Fruit fly (Drosophila melanogaster) whole organism, wandering third instar larva: ENCODE measurements around the gene Cht7.

ENCODE experiments used
- Abd-B ChIP-seq: fragments of >200 bp; optimal IDR thresholded peaks from 2 replicates; lab custom pipeline; 2017; ENCODE audit warnings: missing biosample characterization, missing genetic modification characterization
- CG32264 ChIP-seq: fragments of 200-800 bp; sonication (Bioruptor generic); optimal IDR thresholded peaks from 2 replicates; lab custom pipeline; 2016; ENCODE audit warnings: missing biosample characterization, missing genetic modification characterization
- CG9705 ChIP-seq: fragments of 200-800 bp; sonication (Bioruptor generic); optimal IDR thresholded peaks from 2 replicates; lab custom pipeline; 2018; ENCODE audit warnings: missing biosample characterization, mild to moderate bottlenecking, missing genetic modification characterization
- CrebA ChIP-seq: fragments of 200-800 bp; sonication (Bioruptor generic); optimal IDR thresholded peaks from 2 replicates; lab custom pipeline; 2016; ENCODE audit warnings: missing biosample characterization, mild to moderate bottlenecking, missing genetic modification characterization, borderline replicate concordance
- Dfd ChIP-seq: fragments of >200 bp; optimal IDR thresholded peaks from 2 replicates; lab custom pipeline; 2017; ENCODE audit warnings: missing biosample characterization, missing genetic modification characterization
- Dif ChIP-seq: fragments of 200-275, 200-300 bp; sonication (Bioruptor generic); optimal IDR thresholded peaks from 2 replicates; lab custom pipeline; 2018; ENCODE audit warnings: missing biosample characterization, missing genetic modification characterization; ENCODE audit not compliant: partially characterized antibody
- GATAd ChIP-seq: sonication (Bioruptor generic); optimal IDR thresholded peaks from 2 replicates; lab custom pipeline; 2016; ENCODE audit warnings: missing biosample characterization, missing genetic modification characterization
- HLH106 ChIP-seq: fragments of 200-800 bp; optimal IDR thresholded peaks from 3 replicates; lab custom pipeline; 2019; ENCODE audit warnings: missing biosample characterization, mild to moderate bottlenecking, missing genetic modification characterization, moderate library complexity
- Hnf4 ChIP-seq: fragments of 200-800 bp; sonication (Bioruptor generic); optimal IDR thresholded peaks from 2 replicates; lab custom pipeline; 2016; ENCODE audit warnings: missing biosample characterization, mild to moderate bottlenecking, missing genetic modification characterization
- Hr78 ChIP-seq: fragments of >200 bp; optimal IDR thresholded peaks from 2 replicates; lab custom pipeline; 2017; ENCODE audit warnings: missing biosample characterization, missing genetic modification characterization
- Hr83 ChIP-seq: fragments of 200-300 bp; sonication (Bioruptor generic); optimal IDR thresholded peaks from 2 replicates; lab custom pipeline; 2016; ENCODE audit warnings: missing biosample characterization, mild to moderate bottlenecking, missing genetic modification characterization, moderate library complexity; ENCODE audit not compliant: poor library complexity, severe bottlenecking
- Jra ChIP-seq: sonication (Bioruptor generic); optimal IDR thresholded peaks from 2 replicates; lab custom pipeline; 2016; ENCODE audit warnings: missing biosample characterization, missing genetic modification characterization
- Mio ChIP-seq: sonication (Bioruptor generic); optimal IDR thresholded peaks from 2 replicates; lab custom pipeline; 2016; ENCODE audit warnings: missing biosample characterization, missing genetic modification characterization
- Myc ChIP-seq: fragments of >200 bp; optimal IDR thresholded peaks from 2 replicates; lab custom pipeline; 2017
- N ChIP-seq: fragments of >200 bp; optimal IDR thresholded peaks from 2 replicates; lab custom pipeline; 2018; ENCODE audit warnings: missing biosample characterization, missing external identifiers, missing genetic modification characterization
- OdsH ChIP-seq: fragments of 200-800 bp; sonication (Bioruptor generic); optimal IDR thresholded peaks from 2 replicates; lab custom pipeline; 2016; ENCODE audit warnings: missing biosample characterization, mild to moderate bottlenecking, missing genetic modification characterization
- Rel ChIP-seq, 2 experiments: fragments of 200-800 bp; sonication (Bioruptor generic) in 1 of 2; optimal IDR thresholded peaks; 2 replicates in 1 of 2; 3 replicates in 1 of 2; lab custom pipeline; 2016 to 2019; ENCODE audit warnings: mild to moderate bottlenecking in 2 of 2, missing biosample characterization in 2 of 2, missing genetic modification characterization in 2 of 2, moderate library complexity in 1 of 2
- Sp1 ChIP-seq: fragments of 200-800 bp; sonication (Bioruptor generic); optimal IDR thresholded peaks from 3 replicates; lab custom pipeline; 2019; ENCODE audit warnings: missing biosample characterization, mild to moderate bottlenecking, missing genetic modification characterization, moderate library complexity
- Vsx2 ChIP-seq: fragments of 200-300, 225-300 bp; sonication (Bioruptor generic); optimal IDR thresholded peaks from 2 replicates; lab custom pipeline; 2018; ENCODE audit warnings: missing biosample characterization, missing genetic modification characterization; ENCODE audit not compliant: partially characterized antibody
- br ChIP-seq: fragments of 200-800 bp; sonication (Bioruptor generic); optimal IDR thresholded peaks from 2 replicates; lab custom pipeline; 2016; ENCODE audit warnings: missing biosample characterization, missing genetic modification characterization
- brk ChIP-seq: fragments of 200-800 bp; sonication (Bioruptor generic); optimal IDR thresholded peaks from 2 replicates; lab custom pipeline; 2016; ENCODE audit warnings: missing biosample characterization, mild to moderate bottlenecking, missing genetic modification characterization
- dl ChIP-seq, 2 experiments: fragments of 175-275, 200-275 bp in 1 of 2; fragments of 200-275 bp in 1 of 2; sonication (Bioruptor generic); optimal IDR thresholded peaks; lab custom pipeline; 2018; ENCODE audit warnings: mild to moderate bottlenecking in 2 of 2, missing biosample characterization in 2 of 2, missing genetic modification characterization in 2 of 2, moderate library complexity in 2 of 2; ENCODE audit not compliant: partially characterized antibody in 2 of 2, insufficient read depth in 1 of 2
- dmrt93B ChIP-seq: fragments of 200-800 bp; sonication (Bioruptor generic); optimal IDR thresholded peaks from 2 replicates; lab custom pipeline; 2018; ENCODE audit warnings: missing biosample characterization, mild to moderate bottlenecking, missing genetic modification characterization
- dsf ChIP-seq: sonication (Bioruptor generic); optimal IDR thresholded peaks from 2 replicates; lab custom pipeline; 2016; ENCODE audit warnings: missing biosample characterization, missing genetic modification characterization, borderline replicate concordance
- ey ChIP-seq: fragments of 200-800 bp; sonication (Bioruptor generic); optimal IDR thresholded peaks from 2 replicates; lab custom pipeline; 2016; ENCODE audit warnings: missing biosample characterization, missing genetic modification characterization
- foxo ChIP-seq, 2 experiments: fragments of 200-800 bp; sonication (Bioruptor generic); optimal IDR thresholded peaks; 2 replicates in 1 of 2; 3 replicates in 1 of 2; lab custom pipeline; 2016 to 2017; ENCODE audit warnings: missing biosample characterization in 2 of 2, missing genetic modification characterization in 2 of 2
- fru ChIP-seq: fragments of 200-800 bp; sonication (Bioruptor generic); optimal IDR thresholded peaks from 3 replicates; lab custom pipeline; 2016; ENCODE audit warnings: missing biosample characterization, mild to moderate bottlenecking, missing genetic modification characterization
- h ChIP-seq: fragments of 200-800 bp; sonication (Bioruptor generic); optimal IDR thresholded peaks from 3 replicates; lab custom pipeline; 2016; ENCODE audit warnings: missing biosample characterization, mild to moderate bottlenecking, missing genetic modification characterization
- jim ChIP-seq: fragments of 175-275, 200-325 bp; sonication (Bioruptor generic); optimal IDR thresholded peaks from 2 replicates; lab custom pipeline; 2016; ENCODE audit warnings: missing biosample characterization, mild to moderate bottlenecking, missing genetic modification characterization
- lola ChIP-seq: fragments of >200 bp; optimal IDR thresholded peaks from 2 replicates; lab custom pipeline; 2017; ENCODE audit warnings: missing biosample characterization, missing genetic modification characterization
- pan ChIP-seq: fragments of >200 bp; optimal IDR thresholded peaks from 2 replicates; lab custom pipeline; 2017
- psq ChIP-seq: fragments of 200-800 bp; sonication (Bioruptor generic); optimal IDR thresholded peaks from 3 replicates; lab custom pipeline; 2017; ENCODE audit warnings: missing biosample characterization, mild to moderate bottlenecking, missing genetic modification characterization, moderate library complexity
- rgr ChIP-seq: fragments of 200-800 bp; sonication (Bioruptor generic); optimal IDR thresholded peaks from 3 replicates; lab custom pipeline; 2016; ENCODE audit warnings: missing biosample characterization, mild to moderate bottlenecking, missing genetic modification characterization
- sage ChIP-seq: fragments of 200-800 bp; sonication (Bioruptor generic); optimal IDR thresholded peaks from 2 replicates; lab custom pipeline; 2016; ENCODE audit warnings: missing biosample characterization, mild to moderate bottlenecking, missing genetic modification characterization
- sv ChIP-seq: fragments of 200-800 bp; sonication (Bioruptor generic); optimal IDR thresholded peaks from 3 replicates; lab custom pipeline; 2016; ENCODE audit warnings: missing biosample characterization, missing genetic modification characterization
- tai ChIP-seq: sonication (Bioruptor generic); optimal IDR thresholded peaks from 2 replicates; lab custom pipeline; 2016; ENCODE audit warnings: missing biosample characterization, missing genetic modification characterization
- usp ChIP-seq: fragments of >200 bp; optimal IDR thresholded peaks from 2 replicates; lab custom pipeline; 2017; ENCODE audit warnings: missing biosample characterization, missing genetic modification characterization
- woc ChIP-seq: sonication (Bioruptor generic); optimal IDR thresholded peaks from 2 replicates; lab custom pipeline; 2016; ENCODE audit warnings: missing biosample characterization, mild to moderate bottlenecking, missing genetic modification characterization

Gene Cht7

DNA sequence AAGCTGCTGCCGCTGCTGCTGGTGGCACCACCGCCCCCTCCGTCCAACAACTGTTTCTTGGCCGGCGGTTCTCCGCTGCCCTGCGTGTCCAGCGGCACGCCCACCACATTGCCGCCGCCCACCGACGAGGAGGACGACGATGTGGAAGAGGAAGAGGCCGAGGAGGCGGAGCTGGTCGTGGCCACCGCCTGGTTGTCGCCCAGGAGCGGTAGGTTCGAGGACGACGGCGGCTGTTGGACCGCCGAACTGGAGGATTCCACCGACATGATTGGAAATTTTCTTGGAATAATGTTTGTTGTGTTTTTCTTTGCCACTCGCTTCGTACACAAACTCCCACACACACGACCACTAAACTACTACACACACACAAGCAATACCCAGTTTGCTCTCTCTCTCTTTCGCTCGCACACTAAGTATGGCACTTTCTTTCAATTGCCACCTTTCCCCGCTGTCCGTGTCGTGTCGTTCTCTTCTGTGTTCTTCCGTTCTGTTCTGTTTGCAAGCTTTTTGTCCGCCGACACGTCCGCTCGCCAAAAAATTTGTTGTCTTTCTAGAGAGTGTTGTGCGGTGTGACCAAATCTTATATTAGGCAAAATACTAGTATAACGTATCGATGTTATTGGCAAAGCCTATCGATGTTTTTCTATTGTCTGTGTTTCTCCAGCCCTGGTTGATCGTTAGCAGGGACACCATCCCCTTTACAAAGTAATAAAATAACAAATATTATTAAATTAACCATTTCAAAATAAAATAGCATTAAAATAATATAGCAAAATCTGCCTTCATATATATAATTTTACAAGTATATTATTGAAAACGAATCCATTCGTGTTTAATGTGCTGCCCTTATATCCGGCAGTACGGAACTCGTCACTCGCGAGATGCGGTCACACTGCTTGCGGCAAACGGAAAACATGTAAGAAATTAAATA is 36.2 kb downstream of the Cht7 start, which contains the start of the genes CG32486 and PAN3:
Gene CG32486, minus strand, starts transcription at position 566 of the 931 bp plus-strand sequence.
Gene PAN3, plus strand, starts transcription at position 860 of the 931 bp plus-strand sequence.
- TF ChIP-seq dl (GFP tag; optimal IDR thresholded peaks at IDR 0.05; lab: Kevin White, UChicago; ENCODE audit: insufficient read depth in 1 of 2, partially characterized antibody in 2 of 2) (peak; percentile 69 to 73), jim (peak; percentile 13), Jra (peak; percentile 83), fru (GFP tag; lab: Kevin White, UChicago) (peak; percentile 27), Rel (GFP tag; optimal IDR thresholded peaks at IDR 0.05; lab: Kevin White, UChicago) (no peak), Rel (tag; optimal IDR thresholded peaks at IDR 0.05; lab: Kevin White, UChicago) (peak; percentile 70), lola (no peak), Sp1 (GFP tag; lab: Kevin White, UChicago) (peak; percentile 69), GATAd (no peak), CG9705 (no peak), usp (no peak), woc (GFP tag; lab: Kevin White, UChicago) (peak; percentile 4), pan (no peak), sage (peak; percentile 22), Vsx2 (GFP tag; lab: Kevin White, UChicago) (peak; percentile 92), dsf (GFP tag; lab: Kevin White, UChicago) (no peak), foxo (GFP tag; optimal IDR thresholded peaks at IDR 0.05; lab: Kevin White, UChicago) (peak in 1 of 2 experiments; percentile 63), Hnf4 (GFP tag; lab: Kevin White, UChicago) (peak; percentile 72), Dif (GFP tag; lab: Kevin White, UChicago) (peak; percentile 87), Abd-B (GFP tag; lab: Kevin White, UChicago) (no peak), brk (GFP tag; lab: Kevin White, UChicago) (peak; percentile 54), CG32264 (GFP tag; lab: Kevin White, UChicago) (no peak), CrebA (GFP tag; lab: Kevin White, UChicago) (no peak), br (peak; percentile 2), Myc (lab: Kevin White, UChicago) (peak; percentile 38), Mio (GFP tag; lab: Kevin White, UChicago) (no peak), tai (peak; percentile 60), dmrt93B (GFP tag; lab: Kevin White, UChicago) (no peak), OdsH (GFP tag; lab: Kevin White, UChicago) (peak; percentile 58), Hr78 (GFP tag; lab: Kevin White, UChicago) (no peak), Hr83 (GFP tag; lab: Kevin White, UChicago) (peak; percentile 79), rgr (GFP tag; lab: Kevin White, UChicago) (peak; percentile 65), sv (GFP tag; lab: Kevin White, UChicago) (peak; percentile 19), HLH106 (tag; lab: Kevin White, UChicago) (peak; percentile 28), ey (GFP tag; lab: Kevin White, UChicago) (peak; percentile 36), Dfd (GFP tag; lab: Kevin White, UChicago) (no peak), N (peak; percentile 40), h (GFP tag; lab: Kevin White, UChicago) (peak; percentile 68), psq (GFP tag; lab: Kevin White, UChicago) (peak; percentile 97)
- TF ChIP-seq, all 38 proteins: peak for 25

DNA sequence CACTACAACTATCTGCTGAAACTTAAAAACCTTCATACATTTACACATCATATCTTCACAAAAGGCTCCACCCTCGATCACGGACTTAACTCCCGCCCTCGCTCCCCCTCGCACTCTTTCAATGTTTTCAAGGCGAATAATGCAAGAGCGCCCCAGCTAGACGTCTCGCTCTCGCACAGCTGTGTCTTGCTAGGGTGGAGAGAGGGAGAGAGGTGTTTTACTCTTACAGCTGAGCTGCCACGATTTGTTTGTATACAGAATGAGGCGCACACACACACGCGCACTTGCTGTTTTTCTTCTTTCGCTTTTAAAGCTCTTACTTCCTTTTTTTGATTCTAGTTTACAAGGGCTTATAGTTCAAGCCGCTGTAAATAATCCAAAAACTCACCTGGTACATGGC is 37.0 kb downstream of the Cht7 start:
- TF ChIP-seq brk (GFP tag; lab: Kevin White, UChicago) (no peak), Dif (GFP tag; lab: Kevin White, UChicago) (peak; percentile 71), jim (no peak), foxo (GFP tag; optimal IDR thresholded peaks at IDR 0.05; lab: Kevin White, UChicago) (peak in 1 of 2 experiments; percentile 4), dl (GFP tag; optimal IDR thresholded peaks at IDR 0.05; lab: Kevin White, UChicago; ENCODE audit: insufficient read depth in 1 of 2, partially characterized antibody in 2 of 2) (peak in 1 of 2 experiments; percentile 40), CrebA (GFP tag; lab: Kevin White, UChicago) (peak; percentile 12), N (peak; percentile 21)
